Fruit fly (Drosophila melanogaster) Kc167 (cell line): ENCODE data around the gene CG18258.

Experiments used
- Sin3A ChIP-seq: fragments of >200 bp; optimal IDR thresholded peaks from 2 replicates; lab custom pipeline; 2018; ENCODE audit warnings: missing external identifiers
- h ChIP-seq: fragments of >200 bp; optimal IDR thresholded peaks from 3 replicates; lab custom pipeline; 2018; ENCODE audit warnings: missing external identifiers
- psq ChIP-seq: fragments of >200 bp; optimal IDR thresholded peaks from 2 replicates; lab custom pipeline; 2017; ENCODE audit warnings: missing external identifiers
- ttk ChIP-seq: sonication (Bioruptor generic); optimal IDR thresholded peaks from 2 replicates; lab custom pipeline; 2017; ENCODE audit warnings: missing external identifiers

dm6 chrX:17249326-17249725 is 37.2 kb downstream of the CG18258 start, which contains the start of gene CG8675:
- no peak for TF ChIP-seq psq (lab: Kevin White, UChicago)
- TF ChIP-seq ttk, result no peak
- TF ChIP-seq Sin3A (lab: Kevin White, UChicago), result no peak
- no peak for TF ChIP-seq h (lab: Kevin White, UChicago)
